Worm (Caenorhabditis elegans) whole organism, L2 larva: ENCODE data around the gene frpr-15.
A peak's percentile ranks its signal among the peaks of the same experiment; 100 is the strongest.

Experiments
- C34F6.9 ChIP-seq: fragments of 150-350 bp; optimal IDR thresholded peaks from 2 replicates; lab custom pipeline; 2014; ENCODE audit warnings: missing biosample characterization, missing genetic modification characterization
- F13H6.1 ChIP-seq: sonication (generic microtip); optimal IDR thresholded peaks from 2 replicates; lab custom pipeline; 2016; ENCODE audit warnings: missing genetic modification characterization, missing compliant biosample characterization
- R02D3.7 ChIP-seq: fragments of 150-350 bp; optimal IDR thresholded peaks from 2 replicates; lab custom pipeline; 2014; ENCODE audit warnings: missing biosample characterization, missing genetic modification characterization
- Y55F3AM.14 ChIP-seq: fragments of 200-800 bp; sonication (Bioruptor generic); optimal IDR thresholded peaks from 2 replicates; lab custom pipeline; 2018; ENCODE audit warnings: mild to moderate bottlenecking, missing genetic modification characterization, missing compliant biosample characterization
- alr-1 ChIP-seq: fragments of 150-350 bp; optimal IDR thresholded peaks from 2 replicates; lab custom pipeline; 2014; ENCODE audit warnings: missing biosample characterization, missing genetic modification characterization
- ama-1 ChIP-seq: fragments of 150-350 bp; optimal IDR thresholded peaks from 2 replicates; lab custom pipeline; 2018; ENCODE audit warnings: inconsistent platforms
- ceh-16 ChIP-seq: fragments of 150-350 bp; optimal IDR thresholded peaks from 2 replicates; lab custom pipeline; 2014; ENCODE audit warnings: missing biosample characterization, missing genetic modification characterization
- ceh-82 ChIP-seq: fragments of 150-350 bp; optimal IDR thresholded peaks from 2 replicates; lab custom pipeline; 2014; ENCODE audit warnings: missing biosample characterization, missing genetic modification characterization
- crh-2 ChIP-seq: sonication (generic microtip); optimal IDR thresholded peaks from 2 replicates; lab custom pipeline; 2017; ENCODE audit warnings: missing biosample characterization, missing genetic modification characterization
- dmd-4 ChIP-seq: sonication (generic microtip); optimal IDR thresholded peaks from 2 replicates; lab custom pipeline; 2017; ENCODE audit warnings: missing biosample characterization, missing genetic modification characterization
- egl-27 ChIP-seq: sonication (generic microtip); optimal IDR thresholded peaks from 3 replicates; lab custom pipeline; 2017; ENCODE audit warnings: missing biosample characterization, missing genetic modification reagents, missing genetic modification characterization
- elt-1 ChIP-seq: fragments of 150-350 bp; optimal IDR thresholded peaks from 2 replicates; lab custom pipeline; 2014; ENCODE audit warnings: missing biosample characterization, missing genetic modification characterization
- elt-3 ChIP-seq: sonication (generic microtip); optimal IDR thresholded peaks from 2 replicates; lab custom pipeline; 2017; ENCODE audit warnings: missing biosample characterization, missing genetic modification characterization
- fos-1 ChIP-seq: fragments of 150-350 bp; optimal IDR thresholded peaks from 2 replicates; lab custom pipeline; 2014; ENCODE audit warnings: missing biosample characterization, missing genetic modification characterization
- gmeb-1 ChIP-seq: fragments of 150-350 bp; optimal IDR thresholded peaks from 2 replicates; lab custom pipeline; 2014; ENCODE audit warnings: missing biosample characterization, missing genetic modification characterization
- lin-11 ChIP-seq: fragments of 150-350 bp; sonication (generic microtip); optimal IDR thresholded peaks from 2 replicates; lab custom pipeline; 2014; ENCODE audit warnings: missing biosample characterization, missing genetic modification characterization, inconsistent platforms, mixed read lengths
- lin-13 ChIP-seq: fragments of 150-350 bp; optimal IDR thresholded peaks from 2 replicates; lab custom pipeline; 2014; ENCODE audit warnings: missing biosample characterization, missing genetic modification reagents, missing genetic modification characterization
- lin-39 ChIP-seq: fragments of 150-350 bp; optimal IDR thresholded peaks from 2 replicates; lab custom pipeline; 2014; ENCODE audit warnings: missing biosample characterization, missing genetic modification reagents, missing genetic modification characterization
- mab-5 ChIP-seq: fragments of 150-350 bp; optimal IDR thresholded peaks from 2 replicates; lab custom pipeline; 2014; ENCODE audit warnings: missing biosample characterization, missing genetic modification characterization
- mbf-1 ChIP-seq: sonication (generic microtip); optimal IDR thresholded peaks from 2 replicates; lab custom pipeline; 2017; ENCODE audit warnings: missing biosample characterization, missing genetic modification characterization
- mdl-1 ChIP-seq, 2 experiments: fragments of 150-350 bp in 1 of 2; sonication (generic microtip) in 1 of 2; optimal IDR thresholded peaks; 2 replicates each; lab custom pipeline; 2017; ENCODE audit warnings: missing biosample characterization in 2 of 2, missing genetic modification characterization in 2 of 2
- nhr-10 ChIP-seq: sonication (generic microtip); optimal IDR thresholded peaks from 2 replicates; lab custom pipeline; 2017; ENCODE audit warnings: missing biosample characterization, missing genetic modification characterization
- nhr-12 ChIP-seq: fragments of 150-350 bp; optimal IDR thresholded peaks from 2 replicates; lab custom pipeline; 2014; ENCODE audit warnings: missing biosample characterization, missing genetic modification characterization
- nhr-129 ChIP-seq: fragments of 150-350 bp; optimal IDR thresholded peaks from 2 replicates; lab custom pipeline; 2014; ENCODE audit warnings: missing biosample characterization, missing genetic modification characterization
- nhr-21 ChIP-seq: fragments of 150-350 bp; optimal IDR thresholded peaks from 2 replicates; lab custom pipeline; 2014; ENCODE audit warnings: missing biosample characterization, missing genetic modification characterization
- nhr-23 ChIP-seq: fragments of 150-350 bp; optimal IDR thresholded peaks from 2 replicates; lab custom pipeline; 2014; ENCODE audit warnings: missing biosample characterization, missing genetic modification reagents, missing genetic modification characterization
- nhr-237 ChIP-seq: fragments of 150-350 bp; optimal IDR thresholded peaks from 2 replicates; lab custom pipeline; 2014; ENCODE audit warnings: missing biosample characterization, missing genetic modification characterization
- nhr-25 ChIP-seq: fragments of 150-350 bp; sonication (generic microtip); optimal IDR thresholded peaks from 3 replicates; lab custom pipeline; 2014; ENCODE audit warnings: missing biosample characterization, missing genetic modification characterization
- nhr-6 ChIP-seq: fragments of 150-350 bp; optimal IDR thresholded peaks from 2 replicates; lab custom pipeline; 2014; ENCODE audit warnings: missing biosample characterization, missing genetic modification characterization
- nhr-77 ChIP-seq: fragments of 150-350 bp; optimal IDR thresholded peaks from 2 replicates; lab custom pipeline; 2014; ENCODE audit warnings: missing biosample characterization, missing genetic modification characterization
- peb-1 ChIP-seq: fragments of 150-350 bp; optimal IDR thresholded peaks from 2 replicates; lab custom pipeline; 2014; ENCODE audit warnings: missing biosample characterization, missing genetic modification characterization
- sem-4 ChIP-seq: fragments of 150-350 bp; optimal IDR thresholded peaks from 2 replicates; lab custom pipeline; 2014; ENCODE audit warnings: missing biosample characterization, missing genetic modification reagents, missing genetic modification characterization
- skn-1 ChIP-seq: sonication (generic microtip); optimal IDR thresholded peaks from 2 replicates; lab custom pipeline; 2017; ENCODE audit warnings: missing biosample characterization, missing genetic modification characterization
- sma-3 ChIP-seq: sonication (generic microtip); optimal IDR thresholded peaks from 2 replicates; lab custom pipeline; 2016; ENCODE audit warnings: missing genetic modification reagents, missing genetic modification characterization, missing compliant biosample characterization
- sma-9 ChIP-seq, 2 experiments: fragments of 150-350 bp in 1 of 2; sonication (generic microtip) in 1 of 2; optimal IDR thresholded peaks; 2 replicates each; lab custom pipeline; 2014 to 2016; ENCODE audit warnings: missing genetic modification characterization in 2 of 2, mild to moderate bottlenecking in 1 of 2, missing biosample characterization in 1 of 2, missing compliant biosample characterization in 1 of 2, missing genetic modification reagents in 1 of 2, moderate library complexity in 1 of 2
- snpc-4 ChIP-seq: fragments of 150-350 bp; optimal IDR thresholded peaks from 2 replicates; lab custom pipeline; 2014; ENCODE audit warnings: missing biosample characterization, missing genetic modification characterization
- unc-55 ChIP-seq: fragments of 150-350 bp; sonication (generic microtip); optimal IDR thresholded peaks from 3 replicates; lab custom pipeline; 2014; ENCODE audit warnings: missing biosample characterization, missing genetic modification reagents, missing genetic modification characterization
- unc-62 ChIP-seq: fragments of 150-350 bp; optimal IDR thresholded peaks from 2 replicates; lab custom pipeline; 2014; ENCODE audit warnings: missing biosample characterization, missing genetic modification reagents, missing genetic modification characterization
- zag-1 ChIP-seq: fragments of 150-350 bp; optimal IDR thresholded peaks from 2 replicates; lab custom pipeline; 2014; ENCODE audit warnings: missing biosample characterization, missing genetic modification characterization
- ztf-1 ChIP-seq: fragments of 200-800 bp; sonication (Bioruptor generic); conservative IDR thresholded peaks from 2 replicates; pipeline ENCODE4 v1.3.6; 2022; ENCODE audit warnings: missing genetic modification characterization, missing compliant biosample characterization
- ztf-11 ChIP-seq: sonication (generic microtip); optimal IDR thresholded peaks from 2 replicates; lab custom pipeline; 2017; ENCODE audit warnings: missing biosample characterization, missing genetic modification characterization
- ztf-4 ChIP-seq: fragments of 150-350 bp; optimal IDR thresholded peaks from 2 replicates; lab custom pipeline; 2014; ENCODE audit warnings: missing biosample characterization, missing genetic modification characterization

The frpr-15 gene

DNA sequence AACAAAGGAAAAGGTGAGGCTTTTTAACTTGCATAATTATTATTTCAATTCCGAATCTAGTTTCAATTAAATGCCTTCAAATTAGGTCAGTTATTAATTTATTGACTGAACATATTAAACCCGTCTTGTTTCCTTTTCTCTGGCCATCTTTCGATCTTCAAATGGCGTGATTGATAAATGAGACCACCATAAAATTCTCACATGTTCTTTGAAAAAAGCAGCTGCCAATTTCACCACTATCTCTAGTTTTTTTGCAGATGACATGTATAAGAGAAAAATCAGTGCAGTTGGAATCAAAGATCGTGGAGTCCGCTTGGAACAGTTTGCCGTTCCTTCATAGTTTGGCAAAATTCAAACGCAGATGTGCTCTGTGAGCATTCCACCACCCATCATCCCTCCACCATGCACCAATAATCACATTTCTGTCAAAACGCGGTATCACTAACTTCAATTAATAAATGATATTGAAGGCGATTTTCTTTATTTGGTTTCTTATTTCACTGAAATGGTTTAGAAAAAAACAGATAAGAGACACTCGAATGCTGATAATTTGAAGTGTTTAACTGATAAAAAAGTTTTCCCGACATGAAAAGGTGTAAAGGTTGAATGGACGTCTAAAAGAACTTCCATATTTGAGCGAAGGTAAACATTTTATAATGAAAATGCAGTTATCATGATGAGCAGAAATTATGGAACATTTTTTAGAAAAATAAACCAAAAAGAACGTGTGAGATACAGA lies 42.0 kb upstream of the frpr-15 start:
- TF ChIP-seq sma-3 (GFP tag; lab: Kevin White, UChicago), result no peak
- peak; percentile 1 for TF ChIP-seq sem-4 (tag; lab: Kevin White, UChicago)
- TF ChIP-seq ztf-1 (GFP tag; lab: Robert Waterston, UW), result no peak
- TF ChIP-seq skn-1 (tag; lab: Kevin White, UChicago), result no peak
- TF ChIP-seq nhr-21, result no peak
- no peak for TF ChIP-seq ama-1 (lab: Kevin White, UChicago)
- no peak for TF ChIP-seq unc-62 (GFP tag; lab: Kevin White, UChicago)
- no peak for TF ChIP-seq alr-1 (tag; lab: Kevin White, UChicago)
- peak; percentile 34 for TF ChIP-seq gmeb-1 (tag; lab: Kevin White, UChicago)
- no peak for TF ChIP-seq C34F6.9 (tag; lab: Kevin White, UChicago)
- peak; percentile 67 for TF ChIP-seq sma-9 (GFP tag; optimal IDR thresholded peaks at IDR 0.05; lab: Kevin White, UChicago)
- TF ChIP-seq sma-9 (tag; optimal IDR thresholded peaks at IDR 0.05; lab: Kevin White, UChicago), result no peak
- TF ChIP-seq nhr-129, result no peak
- TF ChIP-seq egl-27, result peak; percentile 37
- peak; percentile 42 for TF ChIP-seq crh-2
- TF ChIP-seq fos-1 (tag; lab: Kevin White, UChicago), result peak; percentile 51

DNA sequence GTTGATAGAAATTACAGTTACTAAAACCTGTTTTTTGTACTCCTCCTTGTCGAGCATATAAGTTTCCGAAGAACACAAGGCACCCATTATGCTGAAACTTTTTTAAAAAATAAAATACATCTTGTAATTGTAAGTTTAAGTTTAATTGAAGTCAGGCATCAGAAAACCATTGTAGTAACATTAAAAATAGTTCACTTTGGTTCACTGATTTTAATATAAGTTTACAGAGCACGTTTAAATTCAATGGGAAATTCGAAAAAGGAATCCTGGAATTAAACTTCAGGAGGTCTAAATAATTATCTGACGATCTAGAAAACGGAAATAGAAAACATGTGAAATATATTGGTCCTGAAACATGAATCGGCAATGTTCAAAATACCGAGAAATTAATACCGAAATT lies 39.5 kb upstream of the frpr-15 start, which contains the start of gene gpa-8:
gpa-8 (minus strand) TSS at position 101 of the 400 bp plus-strand sequence.
- no peak for TF ChIP-seq R02D3.7
- TF ChIP-seq unc-55 (GFP tag; lab: Kevin White, UChicago), result no peak

DNA sequence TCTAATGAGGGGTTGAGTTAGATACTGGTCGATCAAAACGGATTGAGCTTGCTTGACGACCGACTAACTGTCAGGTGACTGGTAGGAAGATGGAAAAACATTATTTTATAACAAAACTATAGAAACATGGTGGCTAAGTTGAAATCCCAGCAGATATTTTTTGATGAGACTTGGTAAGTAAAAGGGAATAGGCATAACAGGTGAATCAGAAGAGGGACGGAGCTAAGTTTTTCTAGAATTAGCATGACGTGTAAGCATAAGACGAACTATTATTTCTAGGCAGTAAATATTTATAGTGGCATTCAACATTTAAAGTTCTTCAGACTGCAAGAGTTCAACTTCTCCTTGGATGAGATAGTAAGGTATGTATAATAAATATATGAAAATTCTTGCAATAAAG lies 35.4 kb upstream of the frpr-15 start, which contains the start of gene F56H9.8:
F56H9.8 (plus strand) TSS at position 301 of the 400 bp plus-strand sequence.
- TF ChIP-seq unc-62 (GFP tag; lab: Kevin White, UChicago), result no peak
- no peak for TF ChIP-seq ztf-4 (tag; lab: Kevin White, UChicago)
- no peak for TF ChIP-seq elt-3 (tag; lab: Kevin White, UChicago)
- no peak for TF ChIP-seq ceh-16 (tag; lab: Kevin White, UChicago)
- TF ChIP-seq nhr-23, result no peak
- TF ChIP-seq nhr-237 (tag; lab: Kevin White, UChicago), result no peak
- no peak for TF ChIP-seq unc-55 (GFP tag; lab: Kevin White, UChicago)
- TF ChIP-seq gmeb-1 (tag; lab: Kevin White, UChicago), result no peak
- TF ChIP-seq Y55F3AM.14 (GFP tag; lab: Kevin White, UChicago), result no peak
- TF ChIP-seq dmd-4 (tag; lab: Kevin White, UChicago), result no peak
- TF ChIP-seq nhr-21, result no peak
- TF ChIP-seq mbf-1 (tag; lab: Kevin White, UChicago), result no peak
- TF ChIP-seq fos-1 (tag; lab: Kevin White, UChicago), result no peak
- no peak for TF ChIP-seq ztf-11

ce11 chrV:12649213-12649612 lies 30.7 kb upstream of the frpr-15 start, which contains the start of gene gpa-9:
Gene gpa-9, minus strand, starts transcription at chrV:12649313.
- TF ChIP-seq ama-1 (lab: Kevin White, UChicago), result no peak
- no peak for TF ChIP-seq unc-55 (GFP tag; lab: Kevin White, UChicago)
- TF ChIP-seq elt-1 (tag; lab: Kevin White, UChicago), result no peak
- no peak for TF ChIP-seq nhr-12 (tag; lab: Kevin White, UChicago)
- TF ChIP-seq peb-1, result no peak
- no peak for TF ChIP-seq snpc-4 (tag; lab: Kevin White, UChicago)
- no peak for TF ChIP-seq nhr-6 (tag; lab: Kevin White, UChicago)
- no peak for TF ChIP-seq ceh-82 (tag; lab: Kevin White, UChicago)
- no peak for TF ChIP-seq sem-4 (tag; lab: Kevin White, UChicago)
- TF ChIP-seq lin-13 (GFP tag; lab: Kevin White, UChicago), result no peak
- TF ChIP-seq mab-5 (tag; lab: Kevin White, UChicago), result no peak

DNA sequence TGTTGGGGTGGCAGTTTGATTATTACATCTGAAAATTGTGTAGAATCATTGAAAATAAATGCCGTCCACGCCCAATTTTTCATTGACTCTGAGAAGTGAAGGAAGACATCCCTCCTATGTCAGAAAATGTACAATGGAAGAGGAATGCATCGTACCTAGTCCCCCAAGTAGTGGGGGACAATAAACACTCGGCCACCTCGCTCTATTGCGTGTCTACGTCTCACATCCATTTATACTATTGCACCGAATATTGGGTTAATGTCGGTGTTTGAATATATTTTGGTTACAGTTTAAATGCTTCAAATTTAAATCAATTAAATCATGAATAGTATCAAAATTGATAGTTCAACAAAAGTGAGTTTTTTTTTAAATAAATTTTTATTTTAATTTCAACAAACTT lies 30.3 kb upstream of the frpr-15 start, which contains the start of gene lin-25:
lin-25 (plus strand) TSS at position 290 of the 400 bp plus-strand sequence.
- TF ChIP-seq ztf-11, result no peak
- TF ChIP-seq nhr-10 (tag; lab: Kevin White, UChicago), result no peak
- no peak for TF ChIP-seq ama-1 (lab: Kevin White, UChicago)
- no peak for TF ChIP-seq nhr-77 (tag; lab: Kevin White, UChicago)
- TF ChIP-seq unc-55 (GFP tag; lab: Kevin White, UChicago), result peak; percentile 60
- no peak for TF ChIP-seq Y55F3AM.14 (GFP tag; lab: Kevin White, UChicago)
- TF ChIP-seq crh-2, result no peak
- no peak for TF ChIP-seq ztf-4 (tag; lab: Kevin White, UChicago)
- no peak for TF ChIP-seq gmeb-1 (tag; lab: Kevin White, UChicago)
- TF ChIP-seq lin-39, result no peak
- TF ChIP-seq lin-11 (tag; lab: Kevin White, UChicago), result no peak
- TF ChIP-seq elt-3 (tag; lab: Kevin White, UChicago), result no peak
- no peak for TF ChIP-seq mdl-1 (tag; optimal IDR thresholded peaks at IDR 0.05; lab: Kevin White, UChicago)
- TF ChIP-seq R02D3.7, result no peak
- no peak for TF ChIP-seq nhr-237 (tag; lab: Kevin White, UChicago)
- TF ChIP-seq nhr-25 (tag; lab: Kevin White, UChicago), result no peak
- TF ChIP-seq nhr-21, result no peak
- no peak for TF ChIP-seq peb-1
- TF ChIP-seq lin-13 (GFP tag; lab: Kevin White, UChicago), result no peak
- TF ChIP-seq sma-3 (GFP tag; lab: Kevin White, UChicago), result no peak
- no peak for TF ChIP-seq skn-1 (tag; lab: Kevin White, UChicago)
- TF ChIP-seq zag-1 (tag; lab: Kevin White, UChicago), result peak; percentile 25
- no peak for TF ChIP-seq F13H6.1 (tag; lab: Kevin White, UChicago)
- TF ChIP-seq snpc-4 (tag; lab: Kevin White, UChicago), result peak; percentile 20
- TF ChIP-seq ceh-82 (tag; lab: Kevin White, UChicago), result no peak
